Worm (Caenorhabditis elegans): Measurements from ENCODE around the gene F01D5.10.
A peak's percentile ranks its signal among the peaks of the same experiment; 100 is the strongest.

F01D5.10 gene

DNA sequence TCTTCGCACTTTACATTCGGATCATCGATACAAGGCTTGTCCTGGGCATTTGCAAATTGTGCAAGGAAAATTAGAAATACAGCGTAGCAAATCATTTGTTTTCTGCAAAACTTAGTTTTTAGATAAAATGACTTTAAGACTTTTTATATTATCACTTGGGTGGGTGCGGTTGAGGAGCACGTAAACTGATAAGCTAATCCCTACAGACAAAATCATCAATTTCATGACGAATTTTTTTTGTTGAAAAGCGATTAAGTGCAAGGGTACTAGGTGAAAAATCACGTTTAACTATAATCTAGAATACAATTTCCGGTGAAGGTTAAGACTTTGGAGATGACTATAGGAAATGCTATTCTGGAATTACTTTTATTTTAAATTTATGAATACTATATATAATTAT is 23.7 kb downstream of the F01D5.10 start, which contains the start of gene F01D5.1:
F01D5.1 (minus strand) TSS at position 105 of the 400 bp plus-strand sequence.
- TF ChIP-seq daf-12 (tag; optimal IDR thresholded peaks at IDR 0.05) (no peak), dmd-6 (GFP tag; IDR thresholded peaks at IDR 0.05) (peak; percentile 49; the same call in 1 of the 2 replicates), lin-1 (GFP tag; IDR thresholded peaks at IDR 0.05) (0 out of 2 replicates have a peak, but pooled peaks have one; percentile 32), nhr-102 (tag; optimal IDR thresholded peaks at IDR 0.05) (no peak), pqm-1 (tag; optimal IDR thresholded peaks at IDR 0.05) (peak; percentile 33), nhr-41 (GFP tag; IDR thresholded peaks at IDR 0.05) (no peak), tra-1 (GFP tag; IDR thresholded peaks at IDR 0.05) (no peak; the same call in 1 of the 2 replicates), mep-1 (tag; optimal IDR thresholded peaks at IDR 0.05) (no peak), daf-8 (GFP tag; IDR thresholded peaks at IDR 0.05) (no peak)

DNA sequence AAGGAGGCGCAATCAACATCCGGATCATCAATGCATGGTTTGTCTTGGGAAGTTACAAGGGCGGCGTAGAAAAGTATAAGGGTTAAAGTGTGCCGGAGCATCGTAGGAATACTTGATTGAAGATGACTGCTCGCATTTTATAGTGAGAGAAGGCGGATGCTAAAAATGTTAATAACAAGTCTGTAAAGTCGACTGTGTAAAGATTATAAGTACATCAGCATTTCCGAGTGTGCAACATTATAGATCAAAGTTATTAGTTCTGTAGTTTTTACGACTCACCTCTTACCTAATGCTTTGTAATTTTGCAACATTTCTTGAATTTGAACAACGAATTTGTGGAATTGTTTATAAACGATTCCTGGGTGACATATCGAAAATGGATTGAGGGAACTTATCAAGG is 26.2 kb downstream of the F01D5.10 start, which contains the start of gene Y39G8B.7:
Y39G8B.7 (minus strand) TSS at position 101 of the 400 bp plus-strand sequence.
- TF ChIP-seq lin-1 (GFP tag; IDR thresholded peaks at IDR 0.05) = no peak
- no peak for TF ChIP-seq nhr-10 (tag; optimal IDR thresholded peaks at IDR 0.05)
- no peak for TF ChIP-seq nhr-77 (tag; optimal IDR thresholded peaks at IDR 0.05)
- no peak for TF ChIP-seq T26A8.4 (GFP tag; IDR thresholded peaks at IDR 0.05)
- no peak for TF ChIP-seq daf-19 (GFP tag; conservative IDR thresholded peaks at IDR 0.05)
- no peak for TF ChIP-seq rbr-2 (tag; optimal IDR thresholded peaks at IDR 0.05)
- TF ChIP-seq dve-1 (tag; optimal IDR thresholded peaks at IDR 0.05; ENCODE audit: insufficient read depth) = no peak
- TF ChIP-seq gei-8 (GFP tag; optimal IDR thresholded peaks at IDR 0.05) = no peak
- no peak for TF ChIP-seq ztf-11 (tag; optimal IDR thresholded peaks at IDR 0.05)
- no peak for TF ChIP-seq pha-4 (GFP tag; IDR thresholded peaks at IDR 0.05)
- TF ChIP-seq pha-4 (tag; optimal IDR thresholded peaks at IDR 0.05) = no peak
- no peak for TF ChIP-seq arid-1 (GFP tag; conservative IDR thresholded peaks at IDR 0.05)
- no peak for TF ChIP-seq tra-1 (GFP tag; IDR thresholded peaks at IDR 0.05)

DNA sequence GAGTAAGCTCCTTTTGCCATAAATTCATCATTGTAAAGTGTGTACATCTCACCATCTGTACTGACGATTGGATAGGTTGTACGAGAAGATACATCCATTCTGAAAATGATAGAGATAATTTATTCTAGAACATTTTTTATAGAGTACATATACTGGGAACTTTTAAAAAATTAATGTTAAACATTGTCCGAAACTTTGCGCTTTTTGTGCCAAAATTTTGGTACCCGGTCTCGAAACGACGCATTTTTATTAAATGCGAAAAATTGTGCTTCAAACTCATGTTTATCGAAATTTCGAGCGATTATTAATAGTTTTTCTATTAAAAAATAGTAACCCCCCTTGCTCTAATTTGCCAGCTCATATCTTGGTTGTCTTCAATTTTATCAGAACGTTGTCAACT is 29.4 kb downstream of the F01D5.10 start, which contains the start of gene Y39G8B.5:
Y39G8B.5 (minus strand) TSS at position 101 of the 400 bp plus-strand sequence.
- TF ChIP-seq F37D6.2 (tag; optimal IDR thresholded peaks at IDR 0.05) (no peak), daf-19 (GFP tag; conservative IDR thresholded peaks at IDR 0.05) (no peak), nhr-48 (tag; optimal IDR thresholded peaks at IDR 0.05) (no peak), nhr-25 (tag; optimal IDR thresholded peaks at IDR 0.05; ENCODE audit: borderline replicate concordance, insufficient read depth) (no peak), dmd-8 (GFP tag; IDR thresholded peaks at IDR 0.05) (no peak), ZK546.5 (tag; optimal IDR thresholded peaks at IDR 0.05) (no peak), zag-1 (tag; optimal IDR thresholded peaks at IDR 0.05) (no peak)

DNA sequence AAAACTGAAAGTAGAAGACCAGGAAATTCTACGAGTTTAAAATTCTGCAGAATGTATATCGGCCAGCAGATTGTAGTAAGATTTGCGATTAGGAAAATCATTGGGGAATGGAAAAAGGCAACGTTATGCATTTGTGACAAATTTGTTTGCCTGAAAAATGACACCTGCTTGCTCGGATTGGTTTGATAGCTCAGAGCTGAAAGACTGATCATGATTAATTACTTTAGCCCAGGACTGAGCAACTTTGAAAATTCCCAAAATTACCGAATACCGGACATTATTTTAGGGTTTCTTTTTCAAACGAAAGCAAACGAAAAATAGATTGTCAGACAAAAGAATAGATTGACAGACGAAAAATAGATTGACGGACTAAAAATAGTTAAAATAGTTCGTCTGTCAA is 36.6 kb downstream of the F01D5.10 start, which contains the start of gene sre-47:
sre-47 (minus strand) TSS at position 101 of the 400 bp plus-strand sequence.
- TF ChIP-seq nhr-42 (GFP tag; IDR thresholded peaks at IDR 0.05) = no peak
- TF ChIP-seq unc-62 (GFP tag; optimal IDR thresholded peaks at IDR 0.05 in 1 of 2) = peak in 1 of 2 experiments; percentile 30
- TF ChIP-seq unc-62 (tag; optimal IDR thresholded peaks at IDR 0.05) = no peak
- no peak for TF ChIP-seq nhr-11 (tag; optimal IDR thresholded peaks at IDR 0.05)
- no peak for TF ChIP-seq F10B5.3 (tag; optimal IDR thresholded peaks at IDR 0.05)
- no peak for TF ChIP-seq gei-8 (GFP tag; optimal IDR thresholded peaks at IDR 0.05)

DNA sequence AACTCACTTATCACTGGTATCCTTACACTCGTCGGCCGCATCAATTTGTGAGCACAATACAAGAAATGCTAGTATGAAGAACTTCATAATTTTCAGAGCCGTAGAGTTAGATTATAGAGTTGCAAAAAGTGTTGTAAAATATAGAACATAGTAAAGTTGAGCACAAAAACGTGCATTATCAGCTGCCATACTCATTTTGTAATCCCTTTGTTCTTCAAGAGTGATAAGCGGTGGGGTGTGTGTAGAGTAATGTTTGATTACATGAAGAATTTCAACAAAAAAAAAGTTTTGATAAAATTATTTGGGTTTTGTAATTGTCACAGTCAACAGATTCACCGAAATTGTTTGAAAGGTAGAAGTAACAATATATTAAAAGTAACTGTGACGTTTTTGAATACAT is 38.2 kb downstream of the F01D5.10 start, which contains the start of the genes Y39G8B.13 and Y39G8B.10:
Y39G8B.13 (minus strand) TSS at position 125 of the 400 bp plus-strand sequence.
Y39G8B.10 (minus strand) TSS at position 193 of the 400 bp plus-strand sequence.
- peak; percentile 87 for TF ChIP-seq pqm-1 (tag; optimal IDR thresholded peaks at IDR 0.05)
- peak; percentile 26 for TF ChIP-seq nhr-28 (tag; optimal IDR thresholded peaks at IDR 0.05)
- TF ChIP-seq Y5F2A.4 (GFP tag; optimal IDR thresholded peaks at IDR 0.05) = no peak
- TF ChIP-seq nhr-77 (tag; optimal IDR thresholded peaks at IDR 0.05) = no peak
- TF ChIP-seq D1046.2 (GFP tag; IDR thresholded peaks at IDR 0.05) = no peak
